Worm (Caenorhabditis elegans) whole organism, L4 larva: ENCODE measurements around the gene unc-8.

Source experiments
- Y75B8A.6 ChIP-seq: fragments of 200-800 bp; sonication (Bioruptor generic); IDR thresholded peaks from 2 replicates; pipeline ENCODE4 v1.3.6; 2022; ENCODE audit warnings: missing genetic modification reagents, missing genetic modification characterization, missing compliant biosample characterization
- ZK337.2 ChIP-seq: fragments of 200-800 bp; sonication (Bioruptor generic); IDR thresholded peaks from 2 replicates; pipeline ENCODE4 v1.3.6; 2022; ENCODE audit warnings: missing genetic modification reagents, missing genetic modification characterization, missing compliant biosample characterization
- arid-1 ChIP-seq: fragments of 200-800 bp; sonication (Bioruptor generic); conservative IDR thresholded peaks from 2 replicates; pipeline ENCODE4 v1.3.6; 2022; ENCODE audit warnings: missing genetic modification reagents, missing genetic modification characterization, missing compliant biosample characterization
- ceh-28 ChIP-seq: fragments of 150-350 bp; optimal IDR thresholded peaks from 2 replicates; lab custom pipeline; 2014; ENCODE audit warnings: missing biosample characterization, missing genetic modification reagents, missing genetic modification characterization
- ceh-44 ChIP-seq: fragments of 200-800 bp; sonication (Bioruptor generic); IDR thresholded peaks from 2 replicates; pipeline ENCODE4 v1.3.6; 2022; ENCODE audit warnings: missing genetic modification reagents, missing genetic modification characterization, missing compliant biosample characterization
- ceh-82 ChIP-seq: sonication (generic microtip); optimal IDR thresholded peaks from 2 replicates; lab custom pipeline; 2017; ENCODE audit warnings: missing biosample characterization, missing genetic modification characterization
- cey-2 ChIP-seq: sonication (generic microtip); optimal IDR thresholded peaks from 3 replicates; lab custom pipeline; 2017; ENCODE audit warnings: missing genetic modification characterization, mild to moderate bottlenecking, missing compliant biosample characterization, antibody characterized with exemption, borderline replicate concordance; ENCODE audit not compliant: insufficient read depth
- ctbp-1 ChIP-seq: fragments of 200-800 bp; sonication (Bioruptor generic); IDR thresholded peaks from 2 replicates; pipeline ENCODE4 v1.3.6; 2022; ENCODE audit warnings: missing genetic modification reagents, missing genetic modification characterization, missing compliant biosample characterization
- daf-12 ChIP-seq: fragments of 150-350 bp; optimal IDR thresholded peaks from 2 replicates; lab custom pipeline; 2014; ENCODE audit warnings: missing biosample characterization, missing genetic modification reagents, missing genetic modification characterization
- daf-16 ChIP-seq, 3 experiments: sonication (generic microtip); optimal IDR thresholded peaks; 2 replicates each; lab custom pipeline; 2016 to 2017; ENCODE audit warnings: missing genetic modification characterization in 3 of 3, missing genetic modification reagents in 3 of 3, mild to moderate bottlenecking in 2 of 3, missing compliant biosample characterization in 2 of 3, missing biosample characterization in 1 of 3, moderate library complexity in 1 of 3
- dmd-8 ChIP-seq: fragments of 200-800 bp; sonication (Bioruptor generic); IDR thresholded peaks from 2 replicates; pipeline ENCODE4 v1.3.6; 2022; ENCODE audit warnings: missing genetic modification characterization, missing compliant biosample characterization
- dve-1 ChIP-seq: sonication (generic microtip); optimal IDR thresholded peaks from 2 replicates; lab custom pipeline; 2017; ENCODE audit warnings: antibody characterized with exemption, mild to moderate bottlenecking, missing genetic modification characterization, missing compliant biosample characterization; ENCODE audit not compliant: insufficient read depth
- egl-27 ChIP-seq: sonication (generic microtip); optimal IDR thresholded peaks from 3 replicates; lab custom pipeline; 2017; ENCODE audit warnings: missing biosample characterization, missing genetic modification reagents, missing genetic modification characterization
- gei-8 ChIP-seq: fragments of 200-800 bp; sonication (Bioruptor generic); optimal IDR thresholded peaks from 2 replicates; lab custom pipeline; 2018; ENCODE audit warnings: mild to moderate bottlenecking, missing genetic modification characterization, missing compliant biosample characterization
- lin-1 ChIP-seq: fragments of 200-800 bp; sonication (Bioruptor generic); IDR thresholded peaks from 2 replicates; pipeline ENCODE4 v1.3.6; 2022; ENCODE audit warnings: missing genetic modification reagents, missing genetic modification characterization, missing compliant biosample characterization
- lin-38 ChIP-seq: fragments of 200-800 bp; sonication (Bioruptor generic); IDR thresholded peaks from 2 replicates; pipeline ENCODE4 v1.3.6; 2022; ENCODE audit warnings: missing genetic modification reagents, missing genetic modification characterization, missing compliant biosample characterization
- lin-39 ChIP-seq: fragments of 150-350 bp; optimal IDR thresholded peaks from 2 replicates; lab custom pipeline; 2014; ENCODE audit warnings: missing biosample characterization, missing genetic modification reagents, missing genetic modification characterization
- lsy-2 ChIP-seq, 2 experiments: fragments of 150-350 bp in 1 of 2; sonication (generic microtip) in 1 of 2; optimal IDR thresholded peaks; 2 replicates each; lab custom pipeline; 2014 to 2017; ENCODE audit warnings: missing biosample characterization in 2 of 2, missing genetic modification characterization in 2 of 2
- mdl-1 ChIP-seq, 2 experiments: fragments of 150-350 bp in 1 of 2; sonication (generic microtip) in 1 of 2; optimal IDR thresholded peaks; 2 replicates each; lab custom pipeline; 2014 to 2017; ENCODE audit warnings: missing biosample characterization in 2 of 2, missing genetic modification characterization in 2 of 2
- mxl-2 ChIP-seq: fragments of 200-800 bp; sonication (Bioruptor generic); conservative IDR thresholded peaks from 2 replicates; pipeline ENCODE4 v1.3.6; 2022; ENCODE audit warnings: missing genetic modification reagents, missing genetic modification characterization, missing compliant biosample characterization
- nhr-102 ChIP-seq: sonication (generic microtip); optimal IDR thresholded peaks from 2 replicates; lab custom pipeline; 2016; ENCODE audit warnings: mild to moderate bottlenecking, missing genetic modification characterization, moderate library complexity, missing compliant biosample characterization
- nhr-42 ChIP-seq: fragments of 200-800 bp; sonication (Bioruptor generic); IDR thresholded peaks from 2 replicates; pipeline ENCODE4 v1.3.6; 2022; ENCODE audit warnings: missing genetic modification characterization, missing compliant biosample characterization
- nhr-6 ChIP-seq: fragments of 150-350 bp; optimal IDR thresholded peaks from 2 replicates; lab custom pipeline; 2014; ENCODE audit warnings: missing biosample characterization, missing genetic modification characterization
- nhr-76 ChIP-seq: fragments of 150-350 bp; optimal IDR thresholded peaks from 2 replicates; lab custom pipeline; 2014; ENCODE audit warnings: missing biosample characterization, missing genetic modification characterization
- nhr-77 ChIP-seq: fragments of 150-350 bp; optimal IDR thresholded peaks from 2 replicates; lab custom pipeline; 2014; ENCODE audit warnings: missing biosample characterization, missing genetic modification characterization
- skn-1 ChIP-seq: fragments of 150-350 bp; optimal IDR thresholded peaks from 2 replicates; lab custom pipeline; 2014; ENCODE audit warnings: missing biosample characterization, missing genetic modification characterization
- snpc-4 ChIP-seq: fragments of 150-350 bp; optimal IDR thresholded peaks from 2 replicates; lab custom pipeline; 2014; ENCODE audit warnings: missing biosample characterization, missing genetic modification characterization
- spr-3 ChIP-seq: fragments of 200-800 bp; sonication (Bioruptor generic); optimal IDR thresholded peaks from 2 replicates; lab custom pipeline; 2018; ENCODE audit warnings: mild to moderate bottlenecking, missing genetic modification characterization, missing compliant biosample characterization
- unc-39 ChIP-seq: sonication (generic microtip); optimal IDR thresholded peaks from 2 replicates; lab custom pipeline; 2017; ENCODE audit warnings: missing biosample characterization, missing genetic modification characterization
- unc-62 ChIP-seq, 3 experiments: fragments of 150-350 bp in 1 of 3; sonication (generic microtip); optimal IDR thresholded peaks in 2 of 3; peaks in 1 of 3; 1 replicate in 1 of 3; 2 replicates in 2 of 3; lab custom pipeline; 2014 to 2017; ENCODE audit warnings: missing biosample characterization in 3 of 3, missing genetic modification characterization in 3 of 3, missing genetic modification reagents in 3 of 3, missing genotype in 1 of 3
- zfp-3 ChIP-seq: fragments of 200-800 bp; sonication (Bioruptor generic); conservative IDR thresholded peaks from 2 replicates; pipeline ENCODE4 v1.3.6; 2022; ENCODE audit warnings: missing genetic modification reagents, missing genetic modification characterization, missing compliant biosample characterization
- zip-11 ChIP-seq: fragments of 200-800 bp; sonication (Bioruptor generic); IDR thresholded peaks from 2 replicates; pipeline ENCODE4 v1.3.6; 2022; ENCODE audit warnings: missing genetic modification characterization, missing compliant biosample characterization
- ztf-11 ChIP-seq: fragments of 150-350 bp; optimal IDR thresholded peaks from 2 replicates; lab custom pipeline; 2014; ENCODE audit warnings: missing biosample characterization, missing genetic modification characterization

Gene unc-8

ce11 chrIV:7195734-7196133, 1.2 kb upstream of the unc-8 start, which contains the start of gene best-16:
best-16 (minus strand) TSS chrIV:7195834.
- TF ChIP-seq arid-1, result no peak
- no peak for TF ChIP-seq nhr-76 (tag; lab: Kevin White, UChicago)
- TF ChIP-seq ZK337.2 (GFP tag; lab: Robert Waterston, UW), result no peak
- no peak for TF ChIP-seq ceh-28 (tag; lab: Kevin White, UChicago)
- TF ChIP-seq lin-38, result no peak
- no peak for TF ChIP-seq lin-1
- TF ChIP-seq lsy-2 (tag; optimal IDR thresholded peaks at IDR 0.05; lab: Kevin White, UChicago), result no peak
- TF ChIP-seq unc-39 (tag; lab: Kevin White, UChicago), result no peak
- no peak for TF ChIP-seq snpc-4 (tag; lab: Kevin White, UChicago)

ce11 chrIV:7203696-7204095, 6.7 kb downstream of the unc-8 start, which contains the start of gene R13A1.3:
R13A1.3 (plus strand) TSS chrIV:7203996.
- TF ChIP-seq Y75B8A.6 (GFP tag; lab: Robert Waterston, UW) (no peak), ZK337.2 (GFP tag; lab: Robert Waterston, UW) (no peak), gei-8 (GFP tag; lab: Kevin White, UChicago) (no peak), lin-1 (no peak)

- no peak for TF ChIP-seq skn-1 (tag; lab: Kevin White, UChicago)
- no peak for TF ChIP-seq daf-12 (tag; lab: Kevin White, UChicago)
- no peak for TF ChIP-seq lsy-2 (tag; optimal IDR thresholded peaks at IDR 0.05; lab: Kevin White, UChicago)
- no peak for TF ChIP-seq snpc-4 (tag; lab: Kevin White, UChicago)
- no peak for TF ChIP-seq nhr-102 (tag; lab: Kevin White, UChicago)
- TF ChIP-seq, all 104 proteins: peak for 0
These were observed 9.0 kb downstream of the unc-8 start, which contains the start of gene kcc-1 for ce11 chrIV:7205969-7206368. kcc-1 (plus strand) TSS chrIV:7206269.

- TF ChIP-seq lin-38 (no peak), ztf-11 (tag; lab: Kevin White, UChicago) (no peak), unc-39 (tag; lab: Kevin White, UChicago) (no peak), spr-3 (no peak), mdl-1 (tag; optimal IDR thresholded peaks at IDR 0.05; lab: Kevin White, UChicago) (no peak), nhr-6 (tag; lab: Kevin White, UChicago) (no peak), ceh-82 (tag; lab: Kevin White, UChicago) (no peak), lin-39 (tag; lab: Kevin White, UChicago) (no peak), ctbp-1 (GFP tag; lab: Robert Waterston, UW) (no peak), dmd-8 (GFP tag; lab: Robert Waterston, UW) (no peak), cey-2 (tag; lab: Kevin White, UChicago) (no peak), dve-1 (tag; lab: Kevin White, UChicago) (no peak), nhr-77 (tag; lab: Kevin White, UChicago) (no peak), zip-11 (GFP tag; lab: Robert Waterston, UW) (no peak), ZK337.2 (GFP tag; lab: Robert Waterston, UW) (no peak), daf-16 (GFP tag; optimal IDR thresholded peaks at IDR 0.05; lab: Kevin White, UChicago) (no peak), daf-16 (tag; optimal IDR thresholded peaks at IDR 0.05; lab: Kevin White, UChicago) (no peak), ceh-44 (GFP tag; lab: Robert Waterston, UW) (no peak)
- TF ChIP-seq, all 104 proteins: peak for 0
These were observed 12.0 kb downstream of the unc-8 start for ce11 chrIV:7208961-7209360.

ce11 chrIV:7211313-7211712, 14.4 kb downstream of the unc-8 start:
- no peak for TF ChIP-seq ceh-82 (tag; lab: Kevin White, UChicago)
- TF ChIP-seq nhr-42 (GFP tag; lab: Robert Waterston, UW), result no peak
- TF ChIP-seq zip-11 (GFP tag; lab: Robert Waterston, UW), result no peak
- no peak for TF ChIP-seq zfp-3 (GFP tag; lab: Robert Waterston, UW)
- TF ChIP-seq nhr-77 (tag; lab: Kevin White, UChicago), result no peak
- no peak for TF ChIP-seq egl-27 (tag; lab: Kevin White, UChicago)
- TF ChIP-seq mxl-2 (GFP tag; lab: Robert Waterston, UW), result no peak
- TF ChIP-seq unc-62 (GFP tag; optimal IDR thresholded peaks at IDR 0.05 in 1 of 2; lab: Kevin White, UChicago), result peak in 1 of 2 experiments; percentile 54
- no peak for TF ChIP-seq unc-62 (tag; optimal IDR thresholded peaks at IDR 0.05; lab: Kevin White, UChicago)
- TF ChIP-seq, all 104 proteins: peak for 1
